Worm (Caenorhabditis elegans): Measurements from ENCODE around the gene C15H11.10.

The C15H11.10 gene

DNA sequence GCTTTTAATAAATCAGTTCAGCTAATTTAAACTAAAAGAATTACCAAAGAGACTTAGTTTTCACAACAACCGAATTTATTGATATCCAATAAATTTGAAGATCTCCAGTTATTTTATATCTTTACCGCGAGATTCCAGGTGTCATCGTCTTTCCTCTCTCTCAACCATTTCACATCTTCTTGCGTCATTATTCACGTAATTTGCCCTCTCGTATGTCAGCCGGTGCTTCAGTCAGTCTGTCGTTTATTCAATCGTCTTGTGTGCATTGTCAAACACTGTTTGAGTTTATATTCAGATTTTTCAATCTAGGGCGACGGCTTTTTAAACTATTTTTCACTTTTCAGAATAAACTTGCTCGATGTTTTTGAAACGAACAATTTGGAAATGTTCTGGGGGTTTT, 45.4 kb downstream of the C15H11.10 start:
- TF ChIP-seq R02D3.7 (tag; optimal IDR thresholded peaks at IDR 0.05) = no peak
- TF ChIP-seq zag-1 (tag; optimal IDR thresholded peaks at IDR 0.05) = no peak
- TF ChIP-seq nhr-21 (tag; optimal IDR thresholded peaks at IDR 0.05) = no peak
- no peak for TF ChIP-seq unc-55 (GFP tag; optimal IDR thresholded peaks at IDR 0.05)
- TF ChIP-seq sem-4 (tag; optimal IDR thresholded peaks at IDR 0.05) = no peak
- TF ChIP-seq nhr-129 (tag; optimal IDR thresholded peaks at IDR 0.05) = no peak
- TF ChIP-seq mbf-1 (tag; optimal IDR thresholded peaks at IDR 0.05) = no peak
- TF ChIP-seq crh-2 (tag; optimal IDR thresholded peaks at IDR 0.05) = no peak
- no peak for TF ChIP-seq mdl-1 (tag; optimal IDR thresholded peaks at IDR 0.05)
- TF ChIP-seq elt-1 (tag; optimal IDR thresholded peaks at IDR 0.05) = no peak
- no peak for TF ChIP-seq C34F6.9 (tag; optimal IDR thresholded peaks at IDR 0.05)
- no peak for TF ChIP-seq snpc-4 (tag; optimal IDR thresholded peaks at IDR 0.05)
- TF ChIP-seq unc-39 (tag; optimal IDR thresholded peaks at IDR 0.05) = no peak
- TF ChIP-seq nhr-11 (tag; optimal IDR thresholded peaks at IDR 0.05) = no peak

DNA sequence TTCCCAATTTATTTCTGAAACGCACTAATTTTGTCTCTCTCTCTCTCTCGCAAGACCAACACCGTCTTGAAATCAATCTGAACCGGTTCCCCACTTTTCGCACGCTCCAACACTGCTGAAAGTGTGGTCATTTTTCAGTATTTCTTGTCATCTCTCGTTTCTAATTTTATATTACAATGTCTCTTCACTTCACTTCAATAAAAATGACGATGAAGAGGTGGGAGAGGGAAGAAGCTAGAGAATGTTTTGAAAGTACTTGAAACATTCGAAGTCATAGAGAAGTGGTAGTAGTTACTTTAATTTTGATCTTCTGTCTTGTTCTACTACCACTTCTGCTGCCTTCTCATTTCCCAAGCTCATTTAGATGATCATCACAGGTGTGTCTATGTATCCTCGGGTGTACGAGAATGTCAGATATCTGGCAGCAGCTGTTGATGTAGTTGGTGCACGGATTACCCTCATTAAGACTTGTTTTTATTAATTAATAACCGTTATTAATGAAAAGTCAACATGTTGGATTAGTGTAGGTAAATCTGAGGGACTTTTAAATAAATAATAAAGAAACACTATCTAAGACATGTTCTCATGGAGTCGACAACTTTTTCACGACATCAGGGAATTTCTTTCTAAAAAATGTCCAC, 46.3 kb downstream of the C15H11.10 start:
- TF ChIP-seq nhr-11 (tag; optimal IDR thresholded peaks at IDR 0.05) (no peak), ama-1 (optimal IDR thresholded peaks at IDR 0.05) (no peak), zag-1 (tag; optimal IDR thresholded peaks at IDR 0.05) (no peak), nhr-25 (tag; optimal IDR thresholded peaks at IDR 0.05) (no peak), unc-39 (tag; optimal IDR thresholded peaks at IDR 0.05) (no peak)

DNA sequence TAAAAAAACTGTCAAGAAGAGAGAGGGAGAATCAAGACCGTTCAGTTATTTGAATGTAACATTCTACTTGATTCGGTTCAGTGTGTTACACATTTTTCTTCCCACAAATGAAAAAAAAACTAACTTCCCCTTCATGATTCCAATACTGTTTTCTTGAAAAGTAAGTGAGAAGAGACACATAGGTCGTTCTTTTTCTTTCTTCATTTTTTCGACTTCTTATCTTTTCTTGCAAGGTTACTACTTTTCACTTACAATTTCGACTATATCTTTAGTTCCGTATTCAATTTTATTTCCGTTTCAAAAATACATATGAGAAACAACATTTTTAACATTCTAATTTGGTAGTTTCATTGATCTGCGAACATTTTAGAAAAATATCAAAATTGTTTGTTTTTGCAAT, 47.3 kb downstream of the C15H11.10 start:
- TF ChIP-seq mab-5 (tag; optimal IDR thresholded peaks at IDR 0.05) = no peak
- TF ChIP-seq C34F6.9 (tag; optimal IDR thresholded peaks at IDR 0.05) = no peak
- no peak for TF ChIP-seq nhr-6 (tag; optimal IDR thresholded peaks at IDR 0.05)
- TF ChIP-seq ceh-16 (tag; optimal IDR thresholded peaks at IDR 0.05) = no peak

DNA sequence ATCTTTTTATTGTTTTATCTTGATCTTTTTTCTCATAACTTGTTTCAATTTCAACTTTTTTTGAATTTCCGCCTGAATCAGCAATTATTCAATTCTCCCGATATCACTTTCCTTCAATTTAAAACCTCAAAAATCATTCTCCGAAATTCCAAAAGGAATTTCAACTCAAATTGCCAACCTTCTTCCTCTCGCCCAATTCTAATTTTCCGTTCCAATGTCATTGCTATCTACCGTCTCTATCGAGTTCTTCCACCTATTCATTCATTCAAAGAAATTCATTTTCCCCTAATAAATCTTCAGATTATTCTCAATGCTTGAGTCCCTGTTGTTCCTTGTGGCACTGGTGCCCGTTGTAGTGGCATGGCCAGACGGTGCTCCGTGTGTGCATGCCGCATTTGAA, 48.9 kb downstream of the C15H11.10 start, which contains the start of gene F23B12.4:
TSS of gene F23B12.4 (plus strand) at position 301 of the 400 bp plus-strand sequence.
- no peak for TF ChIP-seq fos-1 (tag; optimal IDR thresholded peaks at IDR 0.05)
- no peak for TF ChIP-seq zag-1 (tag; optimal IDR thresholded peaks at IDR 0.05)
- no peak for TF ChIP-seq mbf-1 (tag; optimal IDR thresholded peaks at IDR 0.05)

Measured in whole organism, L2 larva.